Worm (Caenorhabditis elegans) whole organism, L4 larva: Measurements from ENCODE around the gene C30G7.4.

Experiments
- F10B5.3 ChIP-seq: sonication (generic microtip); optimal IDR thresholded peaks from 2 replicates; lab custom pipeline; 2016; ENCODE audit warnings: mild to moderate bottlenecking, missing genetic modification characterization, missing compliant biosample characterization
- F26F4.8 ChIP-seq: fragments of 200-800 bp; sonication (Bioruptor generic); conservative IDR thresholded peaks from 2 replicates; pipeline ENCODE4 v1.3.6; 2022; ENCODE audit warnings: missing genetic modification characterization, missing compliant biosample characterization
- F49E8.2 ChIP-seq: sonication (generic microtip); optimal IDR thresholded peaks from 2 replicates; lab custom pipeline; 2016; ENCODE audit warnings: missing compliant biosample characterization, mild to moderate bottlenecking, missing genetic modification characterization, borderline replicate concordance
- Y105C5A.15 ChIP-seq: fragments of 200-800 bp; sonication (Bioruptor generic); IDR thresholded peaks from 2 replicates; pipeline ENCODE4 v1.3.6; 2022; ENCODE audit warnings: missing genetic modification characterization, missing compliant biosample characterization
- Y48G9A.11 ChIP-seq: fragments of 200-800 bp; sonication (Bioruptor generic); IDR thresholded peaks from 2 replicates; pipeline ENCODE4 v1.3.6; 2022; ENCODE audit warnings: missing genetic modification reagents, missing genetic modification characterization, missing compliant biosample characterization
- Y5F2A.4 ChIP-seq: fragments of 200-800 bp; sonication (Bioruptor generic); optimal IDR thresholded peaks from 2 replicates; lab custom pipeline; 2018; ENCODE audit warnings: mild to moderate bottlenecking, missing genetic modification characterization, missing compliant biosample characterization
- ZK337.2 ChIP-seq: fragments of 200-800 bp; sonication (Bioruptor generic); IDR thresholded peaks from 2 replicates; pipeline ENCODE4 v1.3.6; 2022; ENCODE audit warnings: missing genetic modification reagents, missing genetic modification characterization, missing compliant biosample characterization
- ama-1 ChIP-seq: fragments of 150-350 bp; optimal IDR thresholded peaks from 2 replicates; lab custom pipeline; 2014; ENCODE audit warnings: inconsistent platforms, mixed read lengths
- arid-1 ChIP-seq: fragments of 200-800 bp; sonication (Bioruptor generic); conservative IDR thresholded peaks from 2 replicates; pipeline ENCODE4 v1.3.6; 2022; ENCODE audit warnings: missing genetic modification reagents, missing genetic modification characterization, missing compliant biosample characterization
- ceh-20 ChIP-seq: fragments of 200-800 bp; sonication (Bioruptor generic); IDR thresholded peaks from 2 replicates; pipeline ENCODE4 v1.3.6; 2022; ENCODE audit warnings: missing genetic modification reagents, missing genetic modification characterization, missing compliant biosample characterization
- ceh-44 ChIP-seq: fragments of 200-800 bp; sonication (Bioruptor generic); IDR thresholded peaks from 2 replicates; pipeline ENCODE4 v1.3.6; 2022; ENCODE audit warnings: missing genetic modification reagents, missing genetic modification characterization, missing compliant biosample characterization
- ceh-82 ChIP-seq: sonication (generic microtip); optimal IDR thresholded peaks from 2 replicates; lab custom pipeline; 2017; ENCODE audit warnings: missing biosample characterization, missing genetic modification characterization
- cey-2 ChIP-seq: sonication (generic microtip); optimal IDR thresholded peaks from 3 replicates; lab custom pipeline; 2017; ENCODE audit warnings: missing genetic modification characterization, mild to moderate bottlenecking, missing compliant biosample characterization, antibody characterized with exemption, borderline replicate concordance; ENCODE audit not compliant: insufficient read depth
- ctbp-1 ChIP-seq: fragments of 200-800 bp; sonication (Bioruptor generic); IDR thresholded peaks from 2 replicates; pipeline ENCODE4 v1.3.6; 2022; ENCODE audit warnings: missing genetic modification reagents, missing genetic modification characterization, missing compliant biosample characterization
- daf-12 ChIP-seq: fragments of 150-350 bp; optimal IDR thresholded peaks from 2 replicates; lab custom pipeline; 2014; ENCODE audit warnings: missing biosample characterization, missing genetic modification reagents, missing genetic modification characterization
- daf-16 ChIP-seq, 3 experiments: sonication (generic microtip); optimal IDR thresholded peaks; 2 replicates each; lab custom pipeline; 2016 to 2017; ENCODE audit warnings: missing genetic modification characterization in 3 of 3, missing genetic modification reagents in 3 of 3, mild to moderate bottlenecking in 2 of 3, missing compliant biosample characterization in 2 of 3, missing biosample characterization in 1 of 3, moderate library complexity in 1 of 3
- daf-8 ChIP-seq: fragments of 200-800 bp; sonication (Bioruptor generic); IDR thresholded peaks from 2 replicates; pipeline ENCODE4 v1.3.6; 2022; ENCODE audit warnings: missing genetic modification characterization, missing compliant biosample characterization
- fkh-10 ChIP-seq: fragments of 150-350 bp; optimal IDR thresholded peaks from 2 replicates; lab custom pipeline; 2014; ENCODE audit warnings: missing biosample characterization, missing genetic modification reagents, missing genetic modification characterization
- gei-8 ChIP-seq: fragments of 200-800 bp; sonication (Bioruptor generic); optimal IDR thresholded peaks from 2 replicates; lab custom pipeline; 2018; ENCODE audit warnings: mild to moderate bottlenecking, missing genetic modification characterization, missing compliant biosample characterization
- hlh-11 ChIP-seq: fragments of 200-800 bp; sonication (Bioruptor generic); optimal IDR thresholded peaks from 2 replicates; lab custom pipeline; 2018; ENCODE audit warnings: mild to moderate bottlenecking, missing genetic modification characterization, missing compliant biosample characterization
- lin-13 ChIP-seq: fragments of 150-350 bp; optimal IDR thresholded peaks from 2 replicates; lab custom pipeline; 2014; ENCODE audit warnings: missing biosample characterization, missing genetic modification reagents, missing genetic modification characterization
- lin-15B ChIP-seq: fragments of 150-350 bp; sonication (generic microtip); optimal IDR thresholded peaks from 3 replicates; lab custom pipeline; 2014; ENCODE audit warnings: missing biosample characterization, missing genetic modification characterization
- lin-39 ChIP-seq: fragments of 150-350 bp; optimal IDR thresholded peaks from 2 replicates; lab custom pipeline; 2014; ENCODE audit warnings: missing biosample characterization, missing genetic modification reagents, missing genetic modification characterization
- lir-3 ChIP-seq: sonication (generic microtip); optimal IDR thresholded peaks from 2 replicates; lab custom pipeline; 2016; ENCODE audit warnings: mild to moderate bottlenecking, missing genetic modification characterization, missing compliant biosample characterization
- lsy-2 ChIP-seq, 2 experiments: fragments of 150-350 bp in 1 of 2; sonication (generic microtip) in 1 of 2; optimal IDR thresholded peaks; 2 replicates each; lab custom pipeline; 2014 to 2017; ENCODE audit warnings: missing biosample characterization in 2 of 2, missing genetic modification characterization in 2 of 2
- madf-5 ChIP-seq, 2 experiments: fragments of 200-800 bp; sonication (Bioruptor generic); IDR thresholded peaks; 2 replicates each; pipeline ENCODE4 v1.3.6; 2022; ENCODE audit warnings: missing compliant biosample characterization in 2 of 2, missing genetic modification characterization in 2 of 2
- mdl-1 ChIP-seq, 2 experiments: fragments of 150-350 bp in 1 of 2; sonication (generic microtip) in 1 of 2; optimal IDR thresholded peaks; 2 replicates each; lab custom pipeline; 2014 to 2017; ENCODE audit warnings: missing biosample characterization in 2 of 2, missing genetic modification characterization in 2 of 2
- mxl-3 ChIP-seq: fragments of 200-800 bp; sonication (Bioruptor generic); optimal IDR thresholded peaks from 2 replicates; lab custom pipeline; 2018; ENCODE audit warnings: mild to moderate bottlenecking, missing genetic modification characterization, missing compliant biosample characterization
- nhr-10 ChIP-seq: fragments of 150-350 bp; optimal IDR thresholded peaks from 2 replicates; lab custom pipeline; 2014; ENCODE audit warnings: missing biosample characterization, missing genetic modification characterization
- nhr-11 ChIP-seq: fragments of 150-350 bp; optimal IDR thresholded peaks from 2 replicates; lab custom pipeline; 2014; ENCODE audit warnings: missing biosample characterization, missing genetic modification characterization
- nhr-111 ChIP-seq: fragments of 200-800 bp; sonication (Bioruptor generic); optimal IDR thresholded peaks from 2 replicates; lab custom pipeline; 2018; ENCODE audit warnings: mild to moderate bottlenecking, missing genetic modification characterization, missing compliant biosample characterization
- nhr-28 ChIP-seq: fragments of 150-350 bp; optimal IDR thresholded peaks from 2 replicates; lab custom pipeline; 2014; ENCODE audit warnings: missing biosample characterization, missing genetic modification characterization
- nhr-41 ChIP-seq: fragments of 200-800 bp; sonication (Bioruptor generic); IDR thresholded peaks from 2 replicates; pipeline ENCODE4 v1.3.6; 2022; ENCODE audit warnings: missing genetic modification reagents, missing genetic modification characterization, missing compliant biosample characterization
- nhr-42 ChIP-seq: fragments of 200-800 bp; sonication (Bioruptor generic); IDR thresholded peaks from 2 replicates; pipeline ENCODE4 v1.3.6; 2022; ENCODE audit warnings: missing genetic modification characterization, missing compliant biosample characterization
- nhr-6 ChIP-seq: fragments of 150-350 bp; optimal IDR thresholded peaks from 2 replicates; lab custom pipeline; 2014; ENCODE audit warnings: missing biosample characterization, missing genetic modification characterization
- nhr-76 ChIP-seq: fragments of 150-350 bp; optimal IDR thresholded peaks from 2 replicates; lab custom pipeline; 2014; ENCODE audit warnings: missing biosample characterization, missing genetic modification characterization
- nhr-77 ChIP-seq: fragments of 150-350 bp; optimal IDR thresholded peaks from 2 replicates; lab custom pipeline; 2014; ENCODE audit warnings: missing biosample characterization, missing genetic modification characterization
- rbr-2 ChIP-seq: sonication (generic microtip); optimal IDR thresholded peaks from 2 replicates; lab custom pipeline; 2016; ENCODE audit warnings: missing genotype, missing genetic modification characterization, missing compliant biosample characterization
- tag-97 ChIP-seq: fragments of 200-800 bp; sonication (Bioruptor generic); IDR thresholded peaks from 2 replicates; pipeline ENCODE4 v1.3.6; 2022; ENCODE audit warnings: missing genetic modification characterization, missing compliant biosample characterization
- unc-130 ChIP-seq: sonication (generic microtip); optimal IDR thresholded peaks from 2 replicates; lab custom pipeline; 2016; ENCODE audit warnings: missing genetic modification reagents, missing genetic modification characterization, missing compliant biosample characterization
- vab-7 ChIP-seq: fragments of 200-800 bp; sonication (Bioruptor generic); IDR thresholded peaks from 2 replicates; pipeline ENCODE4 v1.3.6; 2022; ENCODE audit warnings: missing genetic modification reagents, missing genetic modification characterization, missing compliant biosample characterization
- zag-1 ChIP-seq: fragments of 150-350 bp; optimal IDR thresholded peaks from 2 replicates; lab custom pipeline; 2014; ENCODE audit warnings: missing biosample characterization, missing genetic modification characterization
- zfp-2 ChIP-seq: sonication (generic microtip); optimal IDR thresholded peaks from 2 replicates; lab custom pipeline; 2016; ENCODE audit warnings: mild to moderate bottlenecking, missing genetic modification characterization, missing compliant biosample characterization
- zip-11 ChIP-seq: fragments of 200-800 bp; sonication (Bioruptor generic); IDR thresholded peaks from 2 replicates; pipeline ENCODE4 v1.3.6; 2022; ENCODE audit warnings: missing genetic modification characterization, missing compliant biosample characterization
- zip-2 ChIP-seq: fragments of 150-350 bp; optimal IDR thresholded peaks from 2 replicates; lab custom pipeline; 2014; ENCODE audit warnings: missing biosample characterization, missing genetic modification characterization
- ztf-11 ChIP-seq: fragments of 150-350 bp; optimal IDR thresholded peaks from 2 replicates; lab custom pipeline; 2014; ENCODE audit warnings: missing biosample characterization, missing genetic modification characterization

The C30G7.4 gene

DNA sequence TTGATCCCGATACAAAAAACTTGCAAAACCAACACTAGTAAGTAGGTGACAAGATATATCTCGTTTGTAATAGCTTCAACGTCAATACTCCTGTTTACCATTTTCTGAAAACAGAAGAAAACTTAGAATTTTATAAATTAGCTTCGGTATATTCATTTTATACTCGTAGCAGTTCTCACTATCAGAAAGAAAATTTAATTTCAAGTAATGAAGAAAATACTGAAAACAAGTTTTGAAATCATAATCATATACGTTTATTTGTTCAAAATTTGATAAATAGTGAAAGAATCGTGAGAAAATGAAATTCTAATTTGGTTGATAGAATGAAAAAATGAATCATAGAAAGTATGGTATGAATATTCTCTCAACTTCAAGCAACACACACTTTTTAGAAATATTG is 7.7 kb upstream of the C30G7.4 start, which contains the start of gene C30G7.5:
TSS of gene C30G7.5 (minus strand) at position 101 of the 400 bp plus-strand sequence.
- TF ChIP-seq F49E8.2 = no peak
- no peak for TF ChIP-seq F10B5.3 (tag; lab: Kevin White, UChicago)
- TF ChIP-seq Y48G9A.11 = no peak
- TF ChIP-seq daf-12 = no peak
- TF ChIP-seq mdl-1 (tag; optimal IDR thresholded peaks at IDR 0.05; lab: Kevin White, UChicago) = no peak
- no peak for TF ChIP-seq zip-11 (GFP tag; lab: Robert Waterston, UW)
- TF ChIP-seq nhr-41 (GFP tag; lab: Robert Waterston, UW) = no peak
- no peak for TF ChIP-seq nhr-28 (tag; lab: Kevin White, UChicago)
- no peak for TF ChIP-seq tag-97 (GFP tag; lab: Robert Waterston, UW)
- no peak for TF ChIP-seq Y5F2A.4 (GFP tag; lab: Kevin White, UChicago)
- no peak for TF ChIP-seq lir-3 (tag; lab: Kevin White, UChicago)
- TF ChIP-seq mxl-3 (GFP tag; lab: Kevin White, UChicago) = no peak
- TF ChIP-seq zip-2 = no peak
- no peak for TF ChIP-seq zfp-2 (tag; lab: Kevin White, UChicago)
- no peak for TF ChIP-seq nhr-77
- no peak for TF ChIP-seq ztf-11 (tag; lab: Kevin White, UChicago)
- TF ChIP-seq lin-13 (GFP tag; lab: Kevin White, UChicago) = no peak
- no peak for TF ChIP-seq gei-8 (GFP tag; lab: Kevin White, UChicago)
- TF ChIP-seq hlh-11 (tag; lab: Kevin White, UChicago) = no peak

DNA sequence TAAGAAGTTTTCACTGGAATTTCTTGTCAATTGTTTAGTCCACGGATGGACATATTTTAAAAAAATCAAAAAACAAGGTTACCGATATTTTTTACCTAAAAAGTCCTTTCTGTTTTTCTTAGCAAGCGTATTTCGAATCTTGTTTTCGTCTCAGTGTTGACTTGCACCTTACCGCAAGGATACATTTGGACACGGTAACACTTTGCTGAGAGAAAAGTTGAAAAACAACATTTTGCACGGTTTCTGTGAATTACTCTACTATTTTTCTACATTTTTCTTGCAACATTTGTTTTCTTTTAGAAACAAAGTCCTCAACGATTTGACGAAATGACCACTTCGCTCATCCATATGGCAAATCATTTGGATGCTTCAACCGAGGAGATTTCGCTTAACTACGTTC is 2.6 kb upstream of the C30G7.4 start, which contains the start of gene hil-1:
TSS of gene hil-1 (plus strand) at position 301 of the 400 bp plus-strand sequence.
- no peak for TF ChIP-seq vab-7 (GFP tag; lab: Robert Waterston, UW)
- no peak for TF ChIP-seq ctbp-1 (GFP tag; lab: Robert Waterston, UW)
- TF ChIP-seq nhr-11 = no peak
- no peak for TF ChIP-seq ceh-82 (tag; lab: Kevin White, UChicago)
- no peak for TF ChIP-seq mdl-1 (tag; optimal IDR thresholded peaks at IDR 0.05; lab: Kevin White, UChicago)
- no peak for TF ChIP-seq ceh-20 (GFP tag; lab: Robert Waterston, UW)
- no peak for TF ChIP-seq lir-3 (tag; lab: Kevin White, UChicago)
- TF ChIP-seq zag-1 = no peak
- no peak for TF ChIP-seq lsy-2 (tag; optimal IDR thresholded peaks at IDR 0.05; lab: Kevin White, UChicago)
- TF ChIP-seq lin-15B (tag; lab: Kevin White, UChicago) = no peak
- TF ChIP-seq, all 104 proteins: peak for 0

DNA sequence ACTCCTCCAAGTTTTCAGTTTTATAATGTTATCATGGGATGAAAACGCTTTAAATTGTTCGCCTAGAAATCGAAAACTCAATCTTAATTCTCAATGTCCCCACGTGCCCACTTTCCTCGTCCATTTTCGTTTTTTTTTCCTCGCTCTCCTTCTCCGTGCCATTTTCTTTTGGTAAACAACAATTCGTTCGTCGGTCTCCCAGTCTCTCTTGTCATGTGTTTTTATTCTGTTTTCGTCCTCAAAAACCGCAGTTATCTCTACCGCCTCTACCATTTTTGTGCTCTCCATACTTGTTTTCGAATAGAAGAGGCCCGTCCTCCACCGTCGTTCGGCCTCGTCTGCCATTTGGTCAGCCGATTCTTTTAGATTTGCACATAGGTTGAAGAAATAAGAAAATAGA is 1.6 kb upstream of the C30G7.4 start:
- no peak for TF ChIP-seq daf-12
- TF ChIP-seq vab-7 (GFP tag; lab: Robert Waterston, UW) = no peak
- TF ChIP-seq daf-8 (GFP tag; lab: Robert Waterston, UW) = no peak
- TF ChIP-seq arid-1 = no peak
- TF ChIP-seq ama-1 (lab: Kevin White, UChicago) = no peak
- no peak for TF ChIP-seq nhr-11
- peak; percentile 18 for TF ChIP-seq nhr-6 (tag; lab: Kevin White, UChicago)
- no peak for TF ChIP-seq F26F4.8 (GFP tag; lab: Robert Waterston, UW)
- no peak for TF ChIP-seq ZK337.2 (GFP tag; lab: Robert Waterston, UW)
- no peak for TF ChIP-seq cey-2 (tag; lab: Kevin White, UChicago)
- no peak for TF ChIP-seq tag-97 (GFP tag; lab: Robert Waterston, UW)
- peak in 1 of 2 experiments; percentile 70 for TF ChIP-seq daf-16 (GFP tag; optimal IDR thresholded peaks at IDR 0.05; lab: Kevin White, UChicago)
- no peak for TF ChIP-seq daf-16 (tag; optimal IDR thresholded peaks at IDR 0.05; lab: Kevin White, UChicago)
- TF ChIP-seq lin-39 (tag; lab: Kevin White, UChicago) = no peak
- TF ChIP-seq gei-8 (GFP tag; lab: Kevin White, UChicago) = no peak
- TF ChIP-seq nhr-111 = no peak
- TF ChIP-seq zfp-2 (tag; lab: Kevin White, UChicago) = no peak
- no peak for TF ChIP-seq nhr-42
- no peak for TF ChIP-seq ceh-44 (GFP tag; lab: Robert Waterston, UW)
- TF ChIP-seq ctbp-1 (GFP tag; lab: Robert Waterston, UW) = no peak
- peak in 1 of 2 experiments; percentile 76 for TF ChIP-seq mdl-1 (tag; optimal IDR thresholded peaks at IDR 0.05; lab: Kevin White, UChicago)
- TF ChIP-seq nhr-10 (tag; lab: Kevin White, UChicago) = no peak
- no peak for TF ChIP-seq lin-13 (GFP tag; lab: Kevin White, UChicago)
- no peak for TF ChIP-seq F10B5.3 (tag; lab: Kevin White, UChicago)
- no peak for TF ChIP-seq unc-130
- no peak for TF ChIP-seq ztf-11 (tag; lab: Kevin White, UChicago)
- no peak for TF ChIP-seq madf-5 (GFP tag; IDR thresholded peaks at IDR 0.05; lab: Robert Waterston, UW)
- no peak for TF ChIP-seq Y48G9A.11
- peak; percentile 3 for TF ChIP-seq fkh-10 (GFP tag; lab: Kevin White, UChicago)
- TF ChIP-seq rbr-2 (tag; lab: Kevin White, UChicago) = peak; percentile 31
- TF ChIP-seq Y105C5A.15 (GFP tag; lab: Robert Waterston, UW) = no peak
- no peak for TF ChIP-seq lin-15B (tag; lab: Kevin White, UChicago)
- TF ChIP-seq nhr-76 (tag; lab: Kevin White, UChicago) = no peak
- TF ChIP-seq mxl-3 (GFP tag; lab: Kevin White, UChicago) = no peak
